Worm (Caenorhabditis elegans): Measurements from ENCODE around the gene best-22.

ce11 chrIV:12335798-12336197 is 13.9 kb upstream of the best-22 start, which contains the start of gene F19B6.1:
- TF ChIP-seq ceh-6 (GFP tag; optimal IDR thresholded peaks at IDR 0.05): no peak
- no peak for TF ChIP-seq sox-4 (tag; optimal IDR thresholded peaks at IDR 0.05)
- no peak for TF ChIP-seq T23F11.4 (GFP tag; optimal IDR thresholded peaks at IDR 0.05)
- no peak for TF ChIP-seq sox-2 (GFP tag; IDR thresholded peaks at IDR 0.05)
- no peak for TF ChIP-seq fkh-6 (tag; optimal IDR thresholded peaks at IDR 0.05)
- TF ChIP-seq unc-55 (GFP tag; optimal IDR thresholded peaks at IDR 0.05): no peak
- no peak for TF ChIP-seq F13H6.1 (tag; optimal IDR thresholded peaks at IDR 0.05)
- no peak for TF ChIP-seq nhr-11 (tag; optimal IDR thresholded peaks at IDR 0.05)
- TF ChIP-seq ttx-3 (tag; optimal IDR thresholded peaks at IDR 0.05): no peak
- no peak for TF ChIP-seq nhr-232 (tag; optimal IDR thresholded peaks at IDR 0.05)
- TF ChIP-seq madf-2 (tag; optimal IDR thresholded peaks at IDR 0.05): no peak
- TF ChIP-seq rnt-1 (tag; optimal IDR thresholded peaks at IDR 0.05): no peak
- no peak for TF ChIP-seq pha-4 (tag; optimal IDR thresholded peaks at IDR 0.05)
- TF ChIP-seq nfya-1 (tag; optimal IDR thresholded peaks at IDR 0.05): no peak
